Worm (Caenorhabditis elegans) whole organism, midembryonic: ENCODE results near the gene grl-11.

Experiments
- T22C8.4 ChIP-seq: fragments of 200-800 bp; sonication (Bioruptor generic); IDR thresholded peaks from 2 replicates; pipeline ENCODE4 v1.3.6; 2022; ENCODE audit warnings: missing genetic modification characterization, missing compliant biosample characterization
- cog-1 ChIP-seq: sonication (generic microtip); optimal IDR thresholded peaks from 2 replicates; lab custom pipeline; 2016; ENCODE audit warnings: missing genetic modification characterization, missing compliant biosample characterization
- flt-1 ChIP-seq: fragments of 200-800 bp; sonication (Bioruptor generic); IDR thresholded peaks from 2 replicates; pipeline ENCODE4 v1.3.6; 2022; ENCODE audit warnings: missing genetic modification characterization, missing compliant biosample characterization
- klf-2 ChIP-seq: fragments of 200-800 bp; sonication (Bioruptor generic); conservative IDR thresholded peaks from 2 replicates; pipeline ENCODE4 v1.3.6; 2022; ENCODE audit warnings: missing genetic modification reagents, missing genetic modification characterization, missing compliant biosample characterization
- med-1 ChIP-seq: sonication (generic microtip); optimal IDR thresholded peaks from 2 replicates; lab custom pipeline; 2017; ENCODE audit warnings: missing genetic modification characterization, mild to moderate bottlenecking, missing compliant biosample characterization, antibody characterized with exemption, missing genetic modification reagents; ENCODE audit not compliant: insufficient read depth
- ref-1 ChIP-seq: fragments of 200-800 bp; sonication (Bioruptor generic); conservative IDR thresholded peaks from 2 replicates; pipeline ENCODE4 v1.3.6; 2022; ENCODE audit warnings: missing genetic modification reagents, missing genetic modification characterization, missing compliant biosample characterization
- tab-1 ChIP-seq: fragments of 200-800 bp; sonication (Bioruptor generic); IDR thresholded peaks from 2 replicates; pipeline ENCODE4 v1.3.6; 2022; ENCODE audit warnings: missing genetic modification characterization, missing compliant biosample characterization
- ztf-23 ChIP-seq: fragments of 200-800 bp; sonication (Bioruptor generic); IDR thresholded peaks from 2 replicates; pipeline ENCODE4 v1.3.6; 2022; ENCODE audit warnings: missing genetic modification reagents, missing genetic modification characterization, missing compliant biosample characterization
- ztf-29 ChIP-seq: fragments of 200-800 bp; sonication (Bioruptor generic); IDR thresholded peaks from 2 replicates; pipeline ENCODE4 v1.3.6; 2022; ENCODE audit warnings: missing genetic modification reagents, missing genetic modification characterization, missing compliant biosample characterization

Gene grl-11

ce11 chrIII:9091392-9092291 is 26.5 kb downstream of the grl-11 start, which contains the start of gene glp-1:
glp-1 (plus strand) TSS chrIII:9092241.
- TF ChIP-seq T22C8.4 (GFP tag; lab: Robert Waterston, UW) (no peak), flt-1 (GFP tag; lab: Robert Waterston, UW) (no peak), tab-1 (no peak), ztf-29 (GFP tag; lab: Robert Waterston, UW) (no peak), klf-2 (GFP tag; lab: Robert Waterston, UW) (no peak), cog-1 (no peak), ztf-23 (no peak), ref-1 (GFP tag; lab: Robert Waterston, UW) (no peak), med-1 (GFP tag; lab: Kevin White, UChicago) (no peak)

- TF ChIP-seq med-1 (GFP tag; lab: Kevin White, UChicago): no peak
- TF ChIP-seq ref-1 (GFP tag; lab: Robert Waterston, UW): no peak
- no peak for TF ChIP-seq tab-1
- no peak for TF ChIP-seq cog-1
- TF ChIP-seq klf-2 (GFP tag; lab: Robert Waterston, UW): no peak
- TF ChIP-seq ztf-23: no peak
- TF ChIP-seq flt-1 (GFP tag; lab: Robert Waterston, UW): no peak
- no peak for TF ChIP-seq T22C8.4 (GFP tag; lab: Robert Waterston, UW)
- no peak for TF ChIP-seq ztf-29 (GFP tag; lab: Robert Waterston, UW)
These were observed 28.8 kb downstream of the grl-11 start, which contains the start of the genes mccc-2 and mrpl-44 for ce11 chrIII:9089325-9089823. mccc-2 (minus strand) TSS chrIII:9089375. mrpl-44 (minus strand) TSS chrIII:9089375.

DNA sequence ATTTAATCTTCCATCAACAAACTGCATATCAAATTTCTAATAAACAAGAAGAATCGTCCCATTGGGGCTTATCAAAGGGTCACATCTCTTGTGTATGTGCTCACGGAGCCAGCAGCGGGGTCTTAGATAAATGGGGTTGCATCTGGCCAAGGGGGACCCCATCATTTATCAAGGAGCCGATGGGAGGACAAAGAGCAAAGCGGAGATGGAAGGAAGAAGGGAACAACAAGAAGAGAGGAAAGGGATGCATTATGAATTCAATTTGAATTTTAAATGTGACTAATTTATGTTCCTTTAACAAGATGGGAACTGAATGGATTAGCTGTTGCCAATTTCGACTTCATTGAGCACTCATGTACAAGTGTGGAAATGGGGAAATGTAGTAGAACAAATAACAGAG is 33.8 kb downstream of the grl-11 start:
- TF ChIP-seq ztf-23 (0 out of 2 replicates have a peak, but pooled peaks have one; percentile 33), flt-1 (GFP tag; lab: Robert Waterston, UW) (no peak), cog-1 (no peak), ztf-29 (GFP tag; lab: Robert Waterston, UW) (no peak), ref-1 (GFP tag; lab: Robert Waterston, UW) (no peak), klf-2 (GFP tag; lab: Robert Waterston, UW) (no peak)

DNA sequence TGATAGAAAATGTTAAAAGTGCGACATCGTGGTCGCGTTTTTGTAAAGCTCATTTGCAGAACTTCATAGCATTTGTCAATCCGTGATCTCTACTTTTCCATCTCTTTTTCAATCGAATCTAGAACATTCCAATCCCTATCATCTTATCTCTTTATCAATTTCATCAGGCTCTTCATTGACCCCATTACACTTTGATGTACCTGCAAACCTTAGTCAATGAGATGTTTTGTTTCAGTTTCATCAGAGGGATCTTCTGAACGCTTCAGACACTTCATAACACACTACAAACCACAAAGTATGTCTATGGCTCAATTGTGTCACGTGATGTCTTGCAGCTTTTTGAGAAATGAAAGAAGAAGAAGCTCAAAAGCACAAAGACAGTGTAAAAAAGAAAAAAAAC is 35.0 kb downstream of the grl-11 start:
- no peak for TF ChIP-seq ref-1 (GFP tag; lab: Robert Waterston, UW)

DNA sequence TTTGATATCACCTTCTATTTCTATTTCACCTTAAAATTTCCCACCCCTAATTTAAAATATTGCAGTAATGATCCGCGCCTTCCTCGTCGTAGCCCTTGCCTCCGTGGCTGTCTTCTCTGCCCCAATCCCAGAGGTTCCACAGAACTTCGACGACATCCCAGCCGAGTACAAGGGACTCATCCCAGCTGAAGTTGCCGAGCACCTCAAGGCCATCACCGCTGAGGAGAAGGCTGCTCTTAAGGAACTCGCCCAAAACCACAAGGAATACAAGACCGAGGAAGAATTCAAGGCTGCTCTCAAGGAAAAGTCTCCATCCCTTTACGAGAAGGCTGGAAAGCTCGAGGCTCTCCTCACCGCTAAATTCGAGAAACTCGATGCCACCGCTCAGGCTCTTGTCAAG is 36.4 kb downstream of the grl-11 start, which contains the start of gene far-2:
far-2 (plus strand) TSS at position 66 of the 400 bp plus-strand sequence.
- TF ChIP-seq flt-1 (GFP tag; lab: Robert Waterston, UW): no peak
- no peak for TF ChIP-seq med-1 (GFP tag; lab: Kevin White, UChicago)
- TF ChIP-seq ztf-29 (GFP tag; lab: Robert Waterston, UW): no peak
- no peak for TF ChIP-seq ztf-23
- TF ChIP-seq klf-2 (GFP tag; lab: Robert Waterston, UW): no peak
- no peak for TF ChIP-seq ref-1 (GFP tag; lab: Robert Waterston, UW)
- no peak for TF ChIP-seq tab-1
- TF ChIP-seq cog-1: no peak
- no peak for TF ChIP-seq T22C8.4 (GFP tag; lab: Robert Waterston, UW)

DNA sequence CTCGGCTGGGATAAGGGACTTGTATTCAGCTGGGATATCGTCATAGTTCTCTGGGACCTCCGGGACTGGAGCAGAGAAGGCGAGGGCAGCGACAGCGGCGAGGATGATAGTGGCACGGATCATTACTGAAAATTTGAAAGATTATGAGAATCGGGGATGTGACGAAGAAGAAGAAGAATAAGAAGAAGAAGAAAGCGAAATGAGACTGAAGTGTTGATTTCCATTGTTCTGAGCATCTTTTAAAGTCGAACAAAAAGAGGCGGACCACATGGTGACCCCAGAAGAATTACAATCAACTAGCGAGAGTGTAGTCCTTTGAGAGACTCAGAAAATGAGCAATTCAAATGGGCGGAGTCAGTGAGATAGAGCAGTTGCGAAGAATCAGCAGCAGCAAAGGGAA is 37.1 kb downstream of the grl-11 start, which contains the start of gene far-1:
far-1 (minus strand) TSS at position 125 of the 400 bp plus-strand sequence.
- TF ChIP-seq med-1 (GFP tag; lab: Kevin White, UChicago): no peak
- no peak for TF ChIP-seq ztf-23
- no peak for TF ChIP-seq tab-1
- no peak for TF ChIP-seq T22C8.4 (GFP tag; lab: Robert Waterston, UW)
- no peak for TF ChIP-seq ztf-29 (GFP tag; lab: Robert Waterston, UW)
- TF ChIP-seq klf-2 (GFP tag; lab: Robert Waterston, UW): no peak
- no peak for TF ChIP-seq ref-1 (GFP tag; lab: Robert Waterston, UW)
- TF ChIP-seq cog-1: no peak
- TF ChIP-seq flt-1 (GFP tag; lab: Robert Waterston, UW): no peak

- TF ChIP-seq flt-1 (GFP tag; lab: Robert Waterston, UW): no peak
- no peak for TF ChIP-seq med-1 (GFP tag; lab: Kevin White, UChicago)
- no peak for TF ChIP-seq ztf-23
- TF ChIP-seq cog-1: no peak
- TF ChIP-seq T22C8.4 (GFP tag; lab: Robert Waterston, UW): no peak
- TF ChIP-seq klf-2 (GFP tag; lab: Robert Waterston, UW): no peak
- no peak for TF ChIP-seq tab-1
- no peak for TF ChIP-seq ztf-29 (GFP tag; lab: Robert Waterston, UW)
- no peak for TF ChIP-seq ref-1 (GFP tag; lab: Robert Waterston, UW)
These were observed 38.0 kb downstream of the grl-11 start for ce11 chrIII:9080127-9080526.

DNA sequence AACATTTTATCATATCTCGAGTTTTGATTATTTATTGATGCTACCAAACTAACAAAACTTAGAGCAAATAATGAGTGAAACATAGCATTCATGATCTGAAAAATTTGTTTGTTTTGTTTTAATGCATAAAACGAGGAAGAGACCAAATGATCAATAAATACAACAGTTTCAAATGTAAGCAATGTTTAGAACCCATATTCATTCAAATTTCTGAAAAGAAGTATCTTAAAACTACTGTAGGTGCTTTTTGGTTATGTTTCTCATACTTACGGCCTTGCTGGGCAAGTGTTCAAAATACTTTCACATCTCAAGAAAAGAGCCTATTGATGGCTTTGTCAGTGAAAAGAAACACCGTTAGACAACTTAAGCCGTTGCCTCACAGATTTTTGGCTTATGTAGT is 40.5 kb downstream of the grl-11 start, which contains the start of gene F02A9.1:
F02A9.1 (minus strand) TSS at position 101 of the 400 bp plus-strand sequence.
- TF ChIP-seq klf-2 (GFP tag; lab: Robert Waterston, UW): no peak
- TF ChIP-seq flt-1 (GFP tag; lab: Robert Waterston, UW): no peak
- TF ChIP-seq ztf-23: no peak
- TF ChIP-seq cog-1: no peak
- no peak for TF ChIP-seq ztf-29 (GFP tag; lab: Robert Waterston, UW)
- no peak for TF ChIP-seq T22C8.4 (GFP tag; lab: Robert Waterston, UW)
- no peak for TF ChIP-seq med-1 (GFP tag; lab: Kevin White, UChicago)
- no peak for TF ChIP-seq tab-1
- TF ChIP-seq ref-1 (GFP tag; lab: Robert Waterston, UW): no peak

ce11 chrIII:9075539-9075938 is 42.6 kb downstream of the grl-11 start, which contains the start of gene F02A9.7:
F02A9.7 (minus strand) TSS chrIII:9075639.
- TF ChIP-seq T22C8.4 (GFP tag; lab: Robert Waterston, UW): no peak
- TF ChIP-seq tab-1: no peak
- no peak for TF ChIP-seq ztf-29 (GFP tag; lab: Robert Waterston, UW)
- TF ChIP-seq cog-1: no peak
- no peak for TF ChIP-seq ztf-23
- no peak for TF ChIP-seq klf-2 (GFP tag; lab: Robert Waterston, UW)
- no peak for TF ChIP-seq ref-1 (GFP tag; lab: Robert Waterston, UW)
- TF ChIP-seq flt-1 (GFP tag; lab: Robert Waterston, UW): no peak
- no peak for TF ChIP-seq med-1 (GFP tag; lab: Kevin White, UChicago)
